Worm (Caenorhabditis elegans) whole organism, dauer: ENCODE data around the gene F41G4.7.

ENCODE experiments used
- unc-62 ChIP-seq: sonication (generic microtip); optimal IDR thresholded peaks from 2 replicates; lab custom pipeline; 2017; ENCODE audit warnings: missing biosample characterization, missing genetic modification reagents, missing genetic modification characterization

Gene F41G4.7

ce11 chrX:16821533-16821932 lies 14.7 kb downstream of the F41G4.7 start:
- no peak for TF ChIP-seq unc-62 (GFP tag; lab: Kevin White, UChicago)

ce11 chrX:16818271-16818670 lies 17.9 kb downstream of the F41G4.7 start:
- TF ChIP-seq unc-62 (GFP tag; lab: Kevin White, UChicago), result no peak

ce11 chrX:16816854-16817253 lies 19.4 kb downstream of the F41G4.7 start:
- no peak for TF ChIP-seq unc-62 (GFP tag; lab: Kevin White, UChicago)

ce11 chrX:16815508-16815907 lies 20.7 kb downstream of the F41G4.7 start:
- TF ChIP-seq unc-62 (GFP tag; lab: Kevin White, UChicago), result no peak

ce11 chrX:16814913-16815312 lies 21.3 kb downstream of the F41G4.7 start:
- no peak for TF ChIP-seq unc-62 (GFP tag; lab: Kevin White, UChicago)

- TF ChIP-seq unc-62 (GFP tag; lab: Kevin White, UChicago), result no peak
These were observed 22.4 kb downstream of the F41G4.7 start, which contains the start of gene cas-1 for ce11 chrX:16813606-16814330. cas-1 (minus strand) TSS chrX:16813656.

ce11 chrX:16813148-16813547 lies 23.1 kb downstream of the F41G4.7 start:
- TF ChIP-seq unc-62 (GFP tag; lab: Kevin White, UChicago), result no peak

ce11 chrX:16811974-16812373 lies 24.2 kb downstream of the F41G4.7 start:
- TF ChIP-seq unc-62 (GFP tag; lab: Kevin White, UChicago), result no peak

ce11 chrX:16809689-16810088 lies 26.5 kb downstream of the F41G4.7 start:
- no peak for TF ChIP-seq unc-62 (GFP tag; lab: Kevin White, UChicago)

- TF ChIP-seq unc-62 (GFP tag; lab: Kevin White, UChicago), result no peak
These were observed 27.7 kb downstream of the F41G4.7 start for ce11 chrX:16808526-16808925.

ce11 chrX:16807015-16807414 lies 29.2 kb downstream of the F41G4.7 start, which contains the start of gene mec-4:
mec-4 (minus strand) TSS chrX:16807115.
- no peak for TF ChIP-seq unc-62 (GFP tag; lab: Kevin White, UChicago)

- no peak for TF ChIP-seq unc-62 (GFP tag; lab: Kevin White, UChicago)
These were observed 32.7 kb downstream of the F41G4.7 start for ce11 chrX:16803545-16803944.

ce11 chrX:16799065-16799663 lies 37.0 kb downstream of the F41G4.7 start:
- no peak for TF ChIP-seq unc-62 (GFP tag; lab: Kevin White, UChicago)

- no peak for TF ChIP-seq unc-62 (GFP tag; lab: Kevin White, UChicago)
These were observed 37.6 kb downstream of the F41G4.7 start for ce11 chrX:16798621-16799020.

- TF ChIP-seq unc-62 (GFP tag; lab: Kevin White, UChicago), result no peak
These were observed 39.4 kb downstream of the F41G4.7 start for ce11 chrX:16796826-16797225.

- no peak for TF ChIP-seq unc-62 (GFP tag; lab: Kevin White, UChicago)
These were observed 40.2 kb downstream of the F41G4.7 start, which contains the start of gene aak-2 for ce11 chrX:16795978-16796377. aak-2 (plus strand) TSS chrX:16796087.

ce11 chrX:16793470-16793869 lies 42.7 kb downstream of the F41G4.7 start:
- TF ChIP-seq unc-62 (GFP tag; lab: Kevin White, UChicago), result no peak
